Worm (Caenorhabditis elegans) whole organism, L4 larva: Measurements from ENCODE around the gene F58H1.6.

Experiments used
- F26F4.8 ChIP-seq: fragments of 200-800 bp; sonication (Bioruptor generic); conservative IDR thresholded peaks from 2 replicates; pipeline ENCODE4 v1.3.6; 2022; ENCODE audit warnings: missing genetic modification characterization, missing compliant biosample characterization
- F44E2.7 ChIP-seq: fragments of 200-800 bp; sonication (Bioruptor generic); IDR thresholded peaks from 2 replicates; pipeline ENCODE4 v2.1.2; 2022; ENCODE audit warnings: missing genetic modification characterization, missing compliant biosample characterization
- R02D3.7 ChIP-seq: fragments of 150-350 bp; sonication (generic microtip); optimal IDR thresholded peaks from 3 replicates; lab custom pipeline; 2014; ENCODE audit warnings: missing biosample characterization, missing genetic modification characterization
- T20F7.1 ChIP-seq: fragments of 200-800 bp; sonication (Bioruptor generic); optimal IDR thresholded peaks from 2 replicates; lab custom pipeline; 2018; ENCODE audit warnings: mild to moderate bottlenecking, missing genetic modification characterization, missing compliant biosample characterization
- T26A8.4 ChIP-seq: fragments of 200-800 bp; sonication (Bioruptor generic); IDR thresholded peaks from 2 replicates; pipeline ENCODE4 v1.3.6; 2022; ENCODE audit warnings: missing genetic modification characterization, missing compliant biosample characterization
- Y5F2A.4 ChIP-seq: fragments of 200-800 bp; sonication (Bioruptor generic); optimal IDR thresholded peaks from 2 replicates; lab custom pipeline; 2018; ENCODE audit warnings: mild to moderate bottlenecking, missing genetic modification characterization, missing compliant biosample characterization
- Y75B8A.6 ChIP-seq: fragments of 200-800 bp; sonication (Bioruptor generic); IDR thresholded peaks from 2 replicates; pipeline ENCODE4 v1.3.6; 2022; ENCODE audit warnings: missing genetic modification reagents, missing genetic modification characterization, missing compliant biosample characterization
- ZK546.5 ChIP-seq, 2 experiments: sonication (generic microtip); optimal IDR thresholded peaks; 2 replicates each; lab custom pipeline; 2017; ENCODE audit warnings: missing biosample characterization in 2 of 2, missing genetic modification characterization in 2 of 2
- aha-1 ChIP-seq: fragments of 150-350 bp; peaks from one replicate; lab custom pipeline; 2014; ENCODE audit warnings: missing biosample characterization, missing genetic modification characterization
- ama-1 ChIP-seq: fragments of 150-350 bp; optimal IDR thresholded peaks from 2 replicates; lab custom pipeline; 2014; ENCODE audit warnings: inconsistent platforms, mixed read lengths
- ceh-20 ChIP-seq: fragments of 200-800 bp; sonication (Bioruptor generic); IDR thresholded peaks from 2 replicates; pipeline ENCODE4 v1.3.6; 2022; ENCODE audit warnings: missing genetic modification reagents, missing genetic modification characterization, missing compliant biosample characterization
- ceh-44 ChIP-seq: fragments of 200-800 bp; sonication (Bioruptor generic); IDR thresholded peaks from 2 replicates; pipeline ENCODE4 v1.3.6; 2022; ENCODE audit warnings: missing genetic modification reagents, missing genetic modification characterization, missing compliant biosample characterization
- ceh-62 ChIP-seq: sonication (generic microtip); optimal IDR thresholded peaks from 2 replicates; lab custom pipeline; 2017; ENCODE audit warnings: missing biosample characterization, missing genetic modification characterization
- ces-1 ChIP-seq: fragments of 150-350 bp; sonication (generic microtip); optimal IDR thresholded peaks from 4 replicates; lab custom pipeline; 2014; ENCODE audit warnings: missing biosample characterization, missing genetic modification reagents, missing genetic modification characterization
- cey-2 ChIP-seq: sonication (generic microtip); optimal IDR thresholded peaks from 3 replicates; lab custom pipeline; 2017; ENCODE audit warnings: missing genetic modification characterization, mild to moderate bottlenecking, missing compliant biosample characterization, antibody characterized with exemption, borderline replicate concordance; ENCODE audit not compliant: insufficient read depth
- daf-12 ChIP-seq: fragments of 150-350 bp; optimal IDR thresholded peaks from 2 replicates; lab custom pipeline; 2014; ENCODE audit warnings: missing biosample characterization, missing genetic modification reagents, missing genetic modification characterization
- dmd-8 ChIP-seq: fragments of 200-800 bp; sonication (Bioruptor generic); IDR thresholded peaks from 2 replicates; pipeline ENCODE4 v1.3.6; 2022; ENCODE audit warnings: missing genetic modification characterization, missing compliant biosample characterization
- dmd-9 ChIP-seq: fragments of 200-800 bp; sonication (Bioruptor generic); IDR thresholded peaks from 2 replicates; pipeline ENCODE4 v1.3.6; 2022; ENCODE audit warnings: missing genetic modification reagents, missing genetic modification characterization, missing compliant biosample characterization
- dve-1 ChIP-seq: sonication (generic microtip); optimal IDR thresholded peaks from 2 replicates; lab custom pipeline; 2017; ENCODE audit warnings: antibody characterized with exemption, mild to moderate bottlenecking, missing genetic modification characterization, missing compliant biosample characterization; ENCODE audit not compliant: insufficient read depth
- egl-43 ChIP-seq: fragments of 200-800 bp; sonication (Bioruptor generic); IDR thresholded peaks from 2 replicates; pipeline ENCODE4 v1.3.6; 2022; ENCODE audit warnings: missing genetic modification reagents, missing genetic modification characterization, missing compliant biosample characterization
- fos-1 ChIP-seq: fragments of 150-350 bp; optimal IDR thresholded peaks from 2 replicates; lab custom pipeline; 2014; ENCODE audit warnings: missing biosample characterization, missing genetic modification characterization
- hif-1 ChIP-seq, 2 experiments: sonication (generic microtip); optimal IDR thresholded peaks; 2 replicates each; lab custom pipeline; 2016 to 2017; ENCODE audit warnings: missing compliant biosample characterization in 2 of 2, missing genetic modification characterization in 2 of 2, missing genetic modification reagents in 2 of 2, missing genotype in 2 of 2, mild to moderate bottlenecking in 1 of 2
- hlh-11 ChIP-seq: fragments of 200-800 bp; sonication (Bioruptor generic); optimal IDR thresholded peaks from 2 replicates; lab custom pipeline; 2018; ENCODE audit warnings: mild to moderate bottlenecking, missing genetic modification characterization, missing compliant biosample characterization
- jun-1 ChIP-seq: fragments of 150-350 bp; optimal IDR thresholded peaks from 2 replicates; lab custom pipeline; 2014; ENCODE audit warnings: missing biosample characterization, missing genetic modification reagents, missing genetic modification characterization
- lim-7 ChIP-seq: fragments of 200-800 bp; sonication (Bioruptor generic); IDR thresholded peaks from 2 replicates; pipeline ENCODE4 v1.3.6; 2022; ENCODE audit warnings: missing genetic modification characterization, missing compliant biosample characterization
- lin-15B ChIP-seq: fragments of 150-350 bp; sonication (generic microtip); optimal IDR thresholded peaks from 3 replicates; lab custom pipeline; 2014; ENCODE audit warnings: missing biosample characterization, missing genetic modification characterization
- lin-38 ChIP-seq: fragments of 200-800 bp; sonication (Bioruptor generic); IDR thresholded peaks from 2 replicates; pipeline ENCODE4 v1.3.6; 2022; ENCODE audit warnings: missing genetic modification reagents, missing genetic modification characterization, missing compliant biosample characterization
- lin-39 ChIP-seq: fragments of 150-350 bp; optimal IDR thresholded peaks from 2 replicates; lab custom pipeline; 2014; ENCODE audit warnings: missing biosample characterization, missing genetic modification reagents, missing genetic modification characterization
- lir-3 ChIP-seq: sonication (generic microtip); optimal IDR thresholded peaks from 2 replicates; lab custom pipeline; 2016; ENCODE audit warnings: mild to moderate bottlenecking, missing genetic modification characterization, missing compliant biosample characterization
- madf-5 ChIP-seq, 2 experiments: fragments of 200-800 bp; sonication (Bioruptor generic); IDR thresholded peaks; 2 replicates each; pipeline ENCODE4 v1.3.6; 2022; ENCODE audit warnings: missing compliant biosample characterization in 2 of 2, missing genetic modification characterization in 2 of 2
- madf-9 ChIP-seq: fragments of 200-800 bp; sonication (Bioruptor generic); conservative IDR thresholded peaks from 2 replicates; pipeline ENCODE4 v1.3.6; 2022; ENCODE audit warnings: missing genetic modification reagents, missing genetic modification characterization, missing compliant biosample characterization
- mdt-29 ChIP-seq: fragments of 200-800 bp; sonication (Bioruptor generic); IDR thresholded peaks from 2 replicates; pipeline ENCODE4 v1.3.6; 2022; ENCODE audit warnings: missing genetic modification reagents, missing genetic modification characterization, missing compliant biosample characterization
- nhr-10 ChIP-seq: fragments of 150-350 bp; optimal IDR thresholded peaks from 2 replicates; lab custom pipeline; 2014; ENCODE audit warnings: missing biosample characterization, missing genetic modification characterization
- nhr-102 ChIP-seq: sonication (generic microtip); optimal IDR thresholded peaks from 2 replicates; lab custom pipeline; 2016; ENCODE audit warnings: mild to moderate bottlenecking, missing genetic modification characterization, moderate library complexity, missing compliant biosample characterization
- nhr-11 ChIP-seq: fragments of 150-350 bp; optimal IDR thresholded peaks from 2 replicates; lab custom pipeline; 2014; ENCODE audit warnings: missing biosample characterization, missing genetic modification characterization
- nhr-111 ChIP-seq: fragments of 200-800 bp; sonication (Bioruptor generic); optimal IDR thresholded peaks from 2 replicates; lab custom pipeline; 2018; ENCODE audit warnings: mild to moderate bottlenecking, missing genetic modification characterization, missing compliant biosample characterization
- nhr-237 ChIP-seq: sonication (generic microtip); optimal IDR thresholded peaks from 2 replicates; lab custom pipeline; 2017; ENCODE audit warnings: missing biosample characterization, missing genetic modification characterization
- nhr-28 ChIP-seq: fragments of 150-350 bp; optimal IDR thresholded peaks from 2 replicates; lab custom pipeline; 2014; ENCODE audit warnings: missing biosample characterization, missing genetic modification characterization
- nhr-48 ChIP-seq: sonication (generic microtip); optimal IDR thresholded peaks from 2 replicates; lab custom pipeline; 2016; ENCODE audit warnings: mild to moderate bottlenecking, missing genetic modification characterization, missing compliant biosample characterization
- nhr-77 ChIP-seq: fragments of 150-350 bp; optimal IDR thresholded peaks from 2 replicates; lab custom pipeline; 2014; ENCODE audit warnings: missing biosample characterization, missing genetic modification characterization
- pha-4 ChIP-seq, 2 experiments: fragments of 150-350 bp in 1 of 2; fragments of 200-800 bp in 1 of 2; sonication (Bioruptor generic) in 1 of 2; IDR thresholded peaks in 1 of 2; optimal IDR thresholded peaks in 1 of 2; 2 replicates each; pipeline versions ENCODE4 v1.3.6 to Lab custom; 2014 to 2022; ENCODE audit warnings: missing genetic modification characterization in 2 of 2, missing genetic modification reagents in 2 of 2, missing biosample characterization in 1 of 2, missing compliant biosample characterization in 1 of 2
- pqm-1 ChIP-seq: sonication (generic microtip); optimal IDR thresholded peaks from 2 replicates; lab custom pipeline; 2017; ENCODE audit warnings: missing biosample characterization, missing genetic modification characterization
- saeg-2 ChIP-seq: fragments of 200-800 bp; sonication (Bioruptor generic); IDR thresholded peaks from 2 replicates; pipeline ENCODE4 v1.3.6; 2022; ENCODE audit warnings: missing genetic modification reagents, missing genetic modification characterization, missing compliant biosample characterization
- snpc-4 ChIP-seq: fragments of 150-350 bp; optimal IDR thresholded peaks from 2 replicates; lab custom pipeline; 2014; ENCODE audit warnings: missing biosample characterization, missing genetic modification characterization
- tag-97 ChIP-seq: fragments of 200-800 bp; sonication (Bioruptor generic); IDR thresholded peaks from 2 replicates; pipeline ENCODE4 v1.3.6; 2022; ENCODE audit warnings: missing genetic modification characterization, missing compliant biosample characterization
- tra-1 ChIP-seq: fragments of 200-800 bp; sonication (Bioruptor generic); IDR thresholded peaks from 2 replicates; pipeline ENCODE4 v1.3.6; 2022; ENCODE audit warnings: missing genetic modification reagents, missing genetic modification characterization, missing compliant biosample characterization
- unc-39 ChIP-seq: sonication (generic microtip); optimal IDR thresholded peaks from 2 replicates; lab custom pipeline; 2017; ENCODE audit warnings: missing biosample characterization, missing genetic modification characterization
- unc-62 ChIP-seq, 3 experiments: fragments of 150-350 bp in 1 of 3; sonication (generic microtip); optimal IDR thresholded peaks in 2 of 3; peaks in 1 of 3; 1 replicate in 1 of 3; 2 replicates in 2 of 3; lab custom pipeline; 2014 to 2017; ENCODE audit warnings: missing biosample characterization in 3 of 3, missing genetic modification characterization in 3 of 3, missing genetic modification reagents in 3 of 3, missing genotype in 1 of 3
- zfp-2 ChIP-seq: sonication (generic microtip); optimal IDR thresholded peaks from 2 replicates; lab custom pipeline; 2016; ENCODE audit warnings: mild to moderate bottlenecking, missing genetic modification characterization, missing compliant biosample characterization
- zfp-3 ChIP-seq: fragments of 200-800 bp; sonication (Bioruptor generic); conservative IDR thresholded peaks from 2 replicates; pipeline ENCODE4 v1.3.6; 2022; ENCODE audit warnings: missing genetic modification reagents, missing genetic modification characterization, missing compliant biosample characterization
- zip-2 ChIP-seq: fragments of 150-350 bp; optimal IDR thresholded peaks from 2 replicates; lab custom pipeline; 2014; ENCODE audit warnings: missing biosample characterization, missing genetic modification characterization
- ztf-11 ChIP-seq: fragments of 150-350 bp; optimal IDR thresholded peaks from 2 replicates; lab custom pipeline; 2014; ENCODE audit warnings: missing biosample characterization, missing genetic modification characterization

The F58H1.6 gene

ce11 chrV:11982309-11982708 is 39.9 kb downstream of the F58H1.6 start, which contains the start of gene rpt-1 (continued):
- TF ChIP-seq zip-2 (tag; lab: Kevin White, UChicago) (no peak), R02D3.7 (no peak), fos-1 (tag; lab: Kevin White, UChicago) (no peak), ceh-20 (GFP tag; lab: Robert Waterston, UW) (no peak), nhr-237 (tag; lab: Kevin White, UChicago) (no peak), lin-39 (tag; lab: Kevin White, UChicago) (no peak), hif-1 (tag; optimal IDR thresholded peaks at IDR 0.05; lab: Kevin White, UChicago) (peak in 1 of 2 experiments; percentile 20), ceh-44 (no peak), lir-3 (tag; lab: Kevin White, UChicago) (no peak), madf-5 (GFP tag; IDR thresholded peaks at IDR 0.05; lab: Robert Waterston, UW) (no peak), pha-4 (GFP tag; IDR thresholded peaks at IDR 0.05; lab: Robert Waterston, UW) (no peak), pha-4 (tag; optimal IDR thresholded peaks at IDR 0.05; lab: Kevin White, UChicago) (no peak), pqm-1 (tag; lab: Kevin White, UChicago) (no peak), ZK546.5 (tag; optimal IDR thresholded peaks at IDR 0.05; lab: Kevin White, UChicago) (no peak), nhr-28 (tag; lab: Kevin White, UChicago) (peak; percentile 14), saeg-2 (GFP tag; lab: Robert Waterston, UW) (no peak), snpc-4 (tag; lab: Kevin White, UChicago) (peak; percentile 60), zfp-2 (no peak), ama-1 (lab: Kevin White, UChicago) (no peak), T26A8.4 (GFP tag; lab: Robert Waterston, UW) (no peak), F44E2.7 (GFP tag; lab: Robert Waterston, UW) (no peak), dmd-8 (no peak), jun-1 (tag; lab: Kevin White, UChicago) (no peak), daf-12 (no peak), madf-9 (GFP tag; lab: Robert Waterston, UW) (no peak), nhr-77 (tag; lab: Kevin White, UChicago) (no peak), ceh-62 (tag; lab: Kevin White, UChicago) (no peak), Y75B8A.6 (GFP tag; lab: Robert Waterston, UW) (no peak), egl-43 (GFP tag; lab: Robert Waterston, UW) (no peak), T20F7.1 (GFP tag; lab: Kevin White, UChicago) (peak; percentile 3), nhr-111 (GFP tag; lab: Kevin White, UChicago) (no peak), unc-39 (no peak), lin-38 (peak; percentile 89), cey-2 (tag; lab: Kevin White, UChicago) (no peak), F26F4.8 (GFP tag; lab: Robert Waterston, UW) (no peak), mdt-29 (GFP tag; lab: Robert Waterston, UW) (no peak), aha-1 (tag; lab: Kevin White, UChicago) (peak; percentile 90), zfp-3 (GFP tag; lab: Robert Waterston, UW) (no peak), ztf-11 (tag; lab: Kevin White, UChicago) (no peak), hlh-11 (tag; lab: Kevin White, UChicago) (peak; percentile 19), Y5F2A.4 (GFP tag; lab: Kevin White, UChicago) (no peak), nhr-48 (no peak), dmd-9 (GFP tag; lab: Robert Waterston, UW) (no peak), lim-7 (no peak), dve-1 (peak; percentile 43), nhr-102 (tag; lab: Kevin White, UChicago) (peak; percentile 18), nhr-11 (tag; lab: Kevin White, UChicago) (peak; percentile 13), unc-62 (GFP tag; optimal IDR thresholded peaks at IDR 0.05 in 1 of 2; lab: Kevin White, UChicago) (no peak), unc-62 (tag; optimal IDR thresholded peaks at IDR 0.05; lab: Kevin White, UChicago) (no peak), ces-1 (no peak), lin-15B (tag; lab: Kevin White, UChicago) (no peak), tra-1 (GFP tag; lab: Robert Waterston, UW) (no peak), nhr-10 (tag; lab: Kevin White, UChicago) (no peak), tag-97 (no peak)
